Worm (Caenorhabditis elegans): Measurements from ENCODE around the gene K09C6.9.

Gene K09C6.9

DNA sequence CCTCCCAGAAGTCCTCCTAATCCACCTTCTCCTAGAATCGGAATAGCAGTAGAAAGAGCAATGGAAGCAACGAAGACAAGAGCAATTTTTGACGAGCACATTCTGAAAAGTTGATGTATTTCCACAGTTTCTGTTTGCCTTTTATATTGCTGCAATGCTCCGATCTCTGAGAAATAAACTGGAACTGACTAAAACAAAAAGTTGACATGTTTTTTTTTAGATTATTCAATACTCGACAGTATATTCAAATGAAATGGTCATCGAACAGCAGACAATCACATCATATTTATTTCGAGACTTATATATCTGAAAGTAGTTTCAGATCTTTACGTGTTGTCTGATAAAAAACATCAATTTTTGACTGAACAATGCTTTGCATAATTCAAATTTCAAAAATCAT, 35.6 kb upstream of the K09C6.9 start, which contains the start of gene srlf-21:
Gene srlf-21 (minus strand): TSS at position 101 of the 400 bp plus-strand sequence.
- no peak for TF ChIP-seq mbf-1 (tag; optimal IDR thresholded peaks at IDR 0.05)
- TF ChIP-seq sma-3 (GFP tag; optimal IDR thresholded peaks at IDR 0.05), result no peak
- no peak for TF ChIP-seq ztf-11 (tag; optimal IDR thresholded peaks at IDR 0.05)
- TF ChIP-seq gmeb-1 (tag; optimal IDR thresholded peaks at IDR 0.05), result no peak
- TF ChIP-seq mdl-1 (tag; optimal IDR thresholded peaks at IDR 0.05), result no peak
- no peak for TF ChIP-seq nhr-6 (tag; optimal IDR thresholded peaks at IDR 0.05)
- TF ChIP-seq ZK546.5 (tag; optimal IDR thresholded peaks at IDR 0.05), result no peak
- no peak for TF ChIP-seq ceh-82 (tag; optimal IDR thresholded peaks at IDR 0.05)
- no peak for TF ChIP-seq nhr-77 (tag; optimal IDR thresholded peaks at IDR 0.05)
- TF ChIP-seq F13H6.1 (tag; optimal IDR thresholded peaks at IDR 0.05), result no peak
- TF ChIP-seq elt-1 (tag; optimal IDR thresholded peaks at IDR 0.05), result no peak
- no peak for TF ChIP-seq sem-4 (tag; optimal IDR thresholded peaks at IDR 0.05)
- TF ChIP-seq lin-11 (tag; optimal IDR thresholded peaks at IDR 0.05), result no peak
- TF ChIP-seq nhr-25 (tag; optimal IDR thresholded peaks at IDR 0.05), result no peak
- no peak for TF ChIP-seq elt-3 (tag; optimal IDR thresholded peaks at IDR 0.05)
- TF ChIP-seq snpc-4 (tag; optimal IDR thresholded peaks at IDR 0.05), result no peak
- no peak for TF ChIP-seq unc-39 (tag; optimal IDR thresholded peaks at IDR 0.05)
- TF ChIP-seq nhr-237 (tag; optimal IDR thresholded peaks at IDR 0.05), result no peak

ce11 chrV:889216-889615, 34.4 kb upstream of the K09C6.9 start, which contains the start of gene T02B11.6:
T02B11.6 (minus strand) TSS chrV:889316.
- TF ChIP-seq gmeb-1 (tag; optimal IDR thresholded peaks at IDR 0.05), result no peak
- no peak for TF ChIP-seq ceh-16 (tag; optimal IDR thresholded peaks at IDR 0.05)
- TF ChIP-seq ZK546.5 (tag; optimal IDR thresholded peaks at IDR 0.05), result no peak
- TF ChIP-seq lin-11 (tag; optimal IDR thresholded peaks at IDR 0.05), result no peak
- no peak for TF ChIP-seq egl-27 (tag; optimal IDR thresholded peaks at IDR 0.05)
- TF ChIP-seq C34F6.9 (tag; optimal IDR thresholded peaks at IDR 0.05), result no peak
- no peak for TF ChIP-seq nhr-237 (tag; optimal IDR thresholded peaks at IDR 0.05)
- TF ChIP-seq nhr-11 (tag; optimal IDR thresholded peaks at IDR 0.05), result no peak
- no peak for TF ChIP-seq Y55F3AM.14 (GFP tag; optimal IDR thresholded peaks at IDR 0.05)
- no peak for TF ChIP-seq F13H6.1 (tag; optimal IDR thresholded peaks at IDR 0.05)
- no peak for TF ChIP-seq nhr-23 (tag; optimal IDR thresholded peaks at IDR 0.05)
- TF ChIP-seq aly-2 (tag; optimal IDR thresholded peaks at IDR 0.05), result no peak
- TF ChIP-seq blmp-1 (tag; optimal IDR thresholded peaks at IDR 0.05; ENCODE audit: insufficient read depth), result no peak
- TF ChIP-seq mdl-1 (tag; optimal IDR thresholded peaks at IDR 0.05), result no peak
- no peak for TF ChIP-seq alr-1 (tag; optimal IDR thresholded peaks at IDR 0.05)

DNA sequence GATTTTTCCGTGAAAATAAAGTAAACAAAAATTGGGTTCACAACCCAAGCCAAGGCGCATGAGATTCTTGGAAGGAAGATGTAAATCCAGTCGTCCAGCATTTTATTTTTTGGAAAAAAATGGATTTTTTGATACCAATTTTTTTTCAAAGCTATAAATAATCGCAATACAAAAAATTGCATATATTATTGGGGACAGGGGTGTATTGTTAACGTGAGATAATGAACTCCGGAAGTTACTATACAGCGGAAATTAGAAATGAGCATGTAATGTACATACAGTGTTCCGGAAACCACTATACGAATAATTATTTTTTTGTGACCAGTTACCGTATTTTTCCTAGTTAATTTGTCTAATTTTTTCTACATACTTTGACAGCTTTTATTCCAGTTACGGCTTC, 29.5 kb upstream of the K09C6.9 start, which contains the start of gene srj-38:
Gene srj-38 (minus strand): TSS at position 101 of the 400 bp plus-strand sequence.
- TF ChIP-seq snpc-4 (tag; optimal IDR thresholded peaks at IDR 0.05) (no peak), ztf-11 (tag; optimal IDR thresholded peaks at IDR 0.05) (no peak), nhr-12 (tag; optimal IDR thresholded peaks at IDR 0.05) (no peak), sem-4 (tag; optimal IDR thresholded peaks at IDR 0.05) (no peak), dmd-4 (tag; optimal IDR thresholded peaks at IDR 0.05) (no peak)

DNA sequence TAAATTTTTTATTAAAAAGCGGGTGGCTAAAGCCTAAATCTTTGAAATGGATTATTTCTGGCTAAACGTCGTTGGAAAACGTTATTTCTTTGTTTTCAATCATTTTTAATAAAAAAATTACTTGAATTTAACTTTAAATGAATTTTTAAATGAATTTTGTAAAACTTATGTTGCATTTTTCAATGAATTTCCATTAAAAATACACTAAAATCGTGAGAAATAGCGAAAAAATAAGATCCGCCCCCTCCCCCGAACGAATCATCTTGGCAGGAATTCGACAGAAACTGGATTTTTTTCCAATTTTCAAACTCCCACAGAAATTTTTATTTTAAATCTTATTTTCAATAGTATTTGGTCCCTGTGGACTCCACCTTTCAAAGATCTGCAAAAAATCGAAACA, 24.3 kb upstream of the K09C6.9 start, which contains the start of gene srg-53:
Gene srg-53 (plus strand): TSS at position 301 of the 400 bp plus-strand sequence.
- no peak for TF ChIP-seq dmd-4 (tag; optimal IDR thresholded peaks at IDR 0.05)
- no peak for TF ChIP-seq lin-11 (tag; optimal IDR thresholded peaks at IDR 0.05)
- no peak for TF ChIP-seq egl-27 (tag; optimal IDR thresholded peaks at IDR 0.05)
- no peak for TF ChIP-seq blmp-1 (tag; optimal IDR thresholded peaks at IDR 0.05; ENCODE audit: insufficient read depth)
- TF ChIP-seq lin-39 (tag; optimal IDR thresholded peaks at IDR 0.05), result no peak
- TF ChIP-seq nhr-77 (tag; optimal IDR thresholded peaks at IDR 0.05), result no peak
- no peak for TF ChIP-seq nhr-12 (tag; optimal IDR thresholded peaks at IDR 0.05)
- TF ChIP-seq unc-62 (GFP tag; optimal IDR thresholded peaks at IDR 0.05), result no peak
- TF ChIP-seq skn-1 (tag; optimal IDR thresholded peaks at IDR 0.05), result no peak
- TF ChIP-seq ceh-82 (tag; optimal IDR thresholded peaks at IDR 0.05), result no peak
- no peak for TF ChIP-seq sma-3 (GFP tag; optimal IDR thresholded peaks at IDR 0.05)
- TF ChIP-seq ztf-1 (GFP tag; conservative IDR thresholded peaks at IDR 0.05), result no peak
- no peak for TF ChIP-seq sem-4 (tag; optimal IDR thresholded peaks at IDR 0.05)
- TF ChIP-seq alr-1 (tag; optimal IDR thresholded peaks at IDR 0.05), result no peak
- no peak for TF ChIP-seq nhr-11 (tag; optimal IDR thresholded peaks at IDR 0.05)
- no peak for TF ChIP-seq nhr-23 (tag; optimal IDR thresholded peaks at IDR 0.05)

- TF ChIP-seq nhr-23 (tag; optimal IDR thresholded peaks at IDR 0.05), result no peak
- no peak for TF ChIP-seq peb-1 (tag; optimal IDR thresholded peaks at IDR 0.05)
- no peak for TF ChIP-seq ceh-82 (tag; optimal IDR thresholded peaks at IDR 0.05)
- TF ChIP-seq nhr-77 (tag; optimal IDR thresholded peaks at IDR 0.05), result no peak
- TF ChIP-seq lin-11 (tag; optimal IDR thresholded peaks at IDR 0.05), result no peak
- TF ChIP-seq unc-62 (GFP tag; optimal IDR thresholded peaks at IDR 0.05), result no peak
- no peak for TF ChIP-seq aly-2 (tag; optimal IDR thresholded peaks at IDR 0.05)
- TF ChIP-seq alr-1 (tag; optimal IDR thresholded peaks at IDR 0.05), result no peak
- TF ChIP-seq sma-3 (GFP tag; optimal IDR thresholded peaks at IDR 0.05), result no peak
- TF ChIP-seq zag-1 (tag; optimal IDR thresholded peaks at IDR 0.05), result no peak
- no peak for TF ChIP-seq ceh-16 (tag; optimal IDR thresholded peaks at IDR 0.05)
- no peak for TF ChIP-seq mab-5 (tag; optimal IDR thresholded peaks at IDR 0.05)
Observed at ce11 chrV:878567-878966, 23.7 kb upstream of the K09C6.9 start, which contains the start of gene T02B11.8. T02B11.8 (minus strand) TSS chrV:878667.
